Worm (Caenorhabditis elegans) whole organism, L2 larva: ENCODE measurements around the gene Y43D4A.2.
"Not testable (repeated sequence)": the region's sequence is repeated elsewhere in the genome, so short reads cannot be mapped to it uniquely, and the experiment has no call there.

ENCODE experiments used
- F13H6.1 ChIP-seq: sonication (generic microtip); optimal IDR thresholded peaks from 2 replicates; lab custom pipeline; 2016; ENCODE audit warnings: missing genetic modification characterization, missing compliant biosample characterization
- R02D3.7 ChIP-seq: fragments of 150-350 bp; optimal IDR thresholded peaks from 2 replicates; lab custom pipeline; 2014; ENCODE audit warnings: missing biosample characterization, missing genetic modification characterization
- ZK546.5 ChIP-seq: sonication (generic microtip); optimal IDR thresholded peaks from 2 replicates; lab custom pipeline; 2017; ENCODE audit warnings: missing biosample characterization, missing genetic modification characterization
- alr-1 ChIP-seq: fragments of 150-350 bp; optimal IDR thresholded peaks from 2 replicates; lab custom pipeline; 2014; ENCODE audit warnings: missing biosample characterization, missing genetic modification characterization
- ama-1 ChIP-seq: fragments of 150-350 bp; optimal IDR thresholded peaks from 2 replicates; lab custom pipeline; 2018; ENCODE audit warnings: inconsistent platforms
- blmp-1 ChIP-seq: sonication (generic microtip); optimal IDR thresholded peaks from 2 replicates; lab custom pipeline; 2017; ENCODE audit warnings: missing genetic modification characterization, mild to moderate bottlenecking, missing compliant biosample characterization, antibody characterized with exemption, moderate library complexity; ENCODE audit not compliant: insufficient read depth
- ceh-16 ChIP-seq: fragments of 150-350 bp; optimal IDR thresholded peaks from 2 replicates; lab custom pipeline; 2014; ENCODE audit warnings: missing biosample characterization, missing genetic modification characterization
- crh-2 ChIP-seq: sonication (generic microtip); optimal IDR thresholded peaks from 2 replicates; lab custom pipeline; 2017; ENCODE audit warnings: missing biosample characterization, missing genetic modification characterization
- dmd-4 ChIP-seq: sonication (generic microtip); optimal IDR thresholded peaks from 2 replicates; lab custom pipeline; 2017; ENCODE audit warnings: missing biosample characterization, missing genetic modification characterization
- elt-1 ChIP-seq: fragments of 150-350 bp; optimal IDR thresholded peaks from 2 replicates; lab custom pipeline; 2014; ENCODE audit warnings: missing biosample characterization, missing genetic modification characterization
- lin-13 ChIP-seq: fragments of 150-350 bp; optimal IDR thresholded peaks from 2 replicates; lab custom pipeline; 2014; ENCODE audit warnings: missing biosample characterization, missing genetic modification reagents, missing genetic modification characterization
- nhr-10 ChIP-seq: sonication (generic microtip); optimal IDR thresholded peaks from 2 replicates; lab custom pipeline; 2017; ENCODE audit warnings: missing biosample characterization, missing genetic modification characterization
- nhr-11 ChIP-seq: fragments of 150-350 bp; optimal IDR thresholded peaks from 2 replicates; lab custom pipeline; 2014; ENCODE audit warnings: missing biosample characterization, missing genetic modification characterization
- nhr-12 ChIP-seq: fragments of 150-350 bp; optimal IDR thresholded peaks from 2 replicates; lab custom pipeline; 2014; ENCODE audit warnings: missing biosample characterization, missing genetic modification characterization
- nhr-129 ChIP-seq: fragments of 150-350 bp; optimal IDR thresholded peaks from 2 replicates; lab custom pipeline; 2014; ENCODE audit warnings: missing biosample characterization, missing genetic modification characterization
- nhr-21 ChIP-seq: fragments of 150-350 bp; optimal IDR thresholded peaks from 2 replicates; lab custom pipeline; 2014; ENCODE audit warnings: missing biosample characterization, missing genetic modification characterization
- nhr-237 ChIP-seq: fragments of 150-350 bp; optimal IDR thresholded peaks from 2 replicates; lab custom pipeline; 2014; ENCODE audit warnings: missing biosample characterization, missing genetic modification characterization
- nhr-25 ChIP-seq: fragments of 150-350 bp; sonication (generic microtip); optimal IDR thresholded peaks from 3 replicates; lab custom pipeline; 2014; ENCODE audit warnings: missing biosample characterization, missing genetic modification characterization
- nhr-6 ChIP-seq: fragments of 150-350 bp; optimal IDR thresholded peaks from 2 replicates; lab custom pipeline; 2014; ENCODE audit warnings: missing biosample characterization, missing genetic modification characterization
- peb-1 ChIP-seq: fragments of 150-350 bp; optimal IDR thresholded peaks from 2 replicates; lab custom pipeline; 2014; ENCODE audit warnings: missing biosample characterization, missing genetic modification characterization
- sem-4 ChIP-seq: fragments of 150-350 bp; optimal IDR thresholded peaks from 2 replicates; lab custom pipeline; 2014; ENCODE audit warnings: missing biosample characterization, missing genetic modification reagents, missing genetic modification characterization
- skn-1 ChIP-seq: sonication (generic microtip); optimal IDR thresholded peaks from 2 replicates; lab custom pipeline; 2017; ENCODE audit warnings: missing biosample characterization, missing genetic modification characterization
- sma-3 ChIP-seq: sonication (generic microtip); optimal IDR thresholded peaks from 2 replicates; lab custom pipeline; 2016; ENCODE audit warnings: missing genetic modification reagents, missing genetic modification characterization, missing compliant biosample characterization
- sma-9 ChIP-seq, 2 experiments: fragments of 150-350 bp in 1 of 2; sonication (generic microtip) in 1 of 2; optimal IDR thresholded peaks; 2 replicates each; lab custom pipeline; 2014 to 2016; ENCODE audit warnings: missing genetic modification characterization in 2 of 2, mild to moderate bottlenecking in 1 of 2, missing biosample characterization in 1 of 2, missing compliant biosample characterization in 1 of 2, missing genetic modification reagents in 1 of 2, moderate library complexity in 1 of 2
- unc-55 ChIP-seq: fragments of 150-350 bp; sonication (generic microtip); optimal IDR thresholded peaks from 3 replicates; lab custom pipeline; 2014; ENCODE audit warnings: missing biosample characterization, missing genetic modification reagents, missing genetic modification characterization
- ztf-1 ChIP-seq: fragments of 200-800 bp; sonication (Bioruptor generic); conservative IDR thresholded peaks from 2 replicates; pipeline ENCODE4 v1.3.6; 2022; ENCODE audit warnings: missing genetic modification characterization, missing compliant biosample characterization
- ztf-11 ChIP-seq: sonication (generic microtip); optimal IDR thresholded peaks from 2 replicates; lab custom pipeline; 2017; ENCODE audit warnings: missing biosample characterization, missing genetic modification characterization

The Y43D4A.2 gene

DNA sequence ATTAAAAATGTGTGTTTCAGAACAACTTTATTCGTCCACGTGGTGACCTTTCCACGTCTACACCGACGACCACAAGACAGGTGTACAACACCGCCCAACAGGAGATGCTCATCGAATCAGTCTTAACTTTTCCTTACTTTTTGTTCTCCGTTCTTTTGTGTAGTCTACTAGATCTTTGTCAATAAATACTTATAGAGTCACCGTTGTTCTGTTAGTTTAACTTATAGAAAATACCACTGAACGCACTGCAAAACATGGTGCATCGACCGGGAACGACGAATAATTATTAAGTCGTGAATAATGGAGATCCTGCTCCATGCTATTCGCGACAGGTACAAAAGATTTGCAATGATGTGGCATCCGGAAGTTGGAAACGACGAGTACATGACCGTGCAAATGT, 33.1 kb downstream of the Y43D4A.2 start, which contains the start of gene Y51H4A.23:
Gene Y51H4A.23, plus strand, starts transcription at position 301 of the 400 bp plus-strand sequence.
- not testable (repeated sequence) for TF ChIP-seq dmd-4; elt-1 (tag; lab: Kevin White, UChicago); nhr-12 (tag; lab: Kevin White, UChicago)

DNA sequence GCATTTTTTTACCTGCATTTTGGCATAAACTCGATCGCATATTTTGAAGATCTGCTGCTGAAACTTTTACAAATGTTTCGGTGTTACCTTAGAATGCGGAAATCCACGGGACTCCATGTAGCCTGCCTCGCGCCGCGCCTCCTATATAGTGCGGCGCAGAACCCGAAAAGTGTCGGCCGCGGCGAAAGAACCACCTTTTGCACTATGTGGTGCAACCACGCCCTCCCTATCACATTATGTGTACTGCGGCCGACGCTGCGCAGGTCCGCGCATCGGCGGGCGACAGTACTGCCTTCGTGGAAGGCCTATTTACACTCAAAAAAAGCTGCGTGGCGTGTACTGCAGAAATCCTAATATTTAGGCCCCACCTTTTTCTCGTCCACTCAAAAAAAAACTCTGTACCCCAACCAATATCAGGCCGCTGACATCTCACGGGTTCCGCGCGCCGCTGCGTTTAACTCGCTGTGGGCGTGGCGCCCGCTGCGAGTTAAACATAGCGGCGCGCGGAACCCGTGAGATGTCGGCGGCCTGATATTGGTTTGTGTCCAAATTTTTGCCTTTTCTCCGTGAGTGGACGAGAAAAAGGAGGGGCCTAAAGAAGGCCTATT, 33.6 kb downstream of the Y43D4A.2 start:
- no peak for TF ChIP-seq ztf-1 (GFP tag; lab: Robert Waterston, UW)
- no peak for TF ChIP-seq nhr-6 (tag; lab: Kevin White, UChicago)
- no peak for TF ChIP-seq nhr-237 (tag; lab: Kevin White, UChicago)
- TF ChIP-seq nhr-129 = no peak
- no peak for TF ChIP-seq nhr-11

DNA sequence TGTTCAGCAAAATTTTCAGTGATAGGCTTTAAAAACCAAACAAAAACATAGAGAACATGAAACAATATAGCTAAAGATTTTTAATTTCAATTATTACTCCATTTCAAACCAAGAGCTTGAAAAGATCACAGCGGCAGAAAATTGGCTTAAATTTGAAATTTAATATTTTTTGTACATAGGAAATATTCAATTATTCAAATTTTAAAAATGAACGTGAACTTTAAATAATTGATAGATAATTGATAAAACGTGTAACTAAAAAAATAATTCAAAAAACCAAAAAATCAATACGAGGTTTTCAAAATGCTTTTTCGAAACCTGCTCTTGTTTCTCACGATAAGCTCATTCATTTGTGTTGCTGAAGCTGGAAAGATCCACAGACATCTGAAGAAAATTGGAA, 35.3 kb downstream of the Y43D4A.2 start, which contains the start of gene Y51H4A.22:
Gene Y51H4A.22, plus strand, starts transcription at position 301 of the 400 bp plus-strand sequence.
- no peak for TF ChIP-seq ama-1
- TF ChIP-seq, all 48 proteins: peak for 0

DNA sequence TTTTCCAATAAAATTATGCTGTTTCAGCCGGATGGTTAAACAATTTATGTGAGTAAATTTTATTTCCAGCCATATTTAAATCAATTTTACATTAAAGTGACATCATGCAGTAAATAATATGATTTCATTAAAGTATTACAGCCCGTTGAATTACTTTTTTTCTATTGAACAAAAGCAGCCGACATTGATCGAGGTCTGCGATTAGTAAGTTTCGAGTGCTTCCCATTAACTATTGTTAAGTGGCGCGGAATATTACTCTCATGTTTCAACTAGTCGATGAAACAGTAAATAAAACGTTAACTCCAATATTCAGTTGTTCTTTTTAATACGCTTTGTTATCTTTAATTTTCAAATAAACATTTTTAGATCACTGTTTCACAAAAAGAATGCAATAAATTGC, 37.0 kb downstream of the Y43D4A.2 start:
- TF ChIP-seq crh-2 (tag; lab: Kevin White, UChicago) (no peak), skn-1 (tag; lab: Kevin White, UChicago) (no peak), sma-3 (GFP tag; lab: Kevin White, UChicago) (no peak), lin-13 (GFP tag; lab: Kevin White, UChicago) (no peak), blmp-1 (no peak), F13H6.1 (tag; lab: Kevin White, UChicago) (no peak), peb-1 (no peak)
- TF ChIP-seq, all 48 proteins: peak for 0

DNA sequence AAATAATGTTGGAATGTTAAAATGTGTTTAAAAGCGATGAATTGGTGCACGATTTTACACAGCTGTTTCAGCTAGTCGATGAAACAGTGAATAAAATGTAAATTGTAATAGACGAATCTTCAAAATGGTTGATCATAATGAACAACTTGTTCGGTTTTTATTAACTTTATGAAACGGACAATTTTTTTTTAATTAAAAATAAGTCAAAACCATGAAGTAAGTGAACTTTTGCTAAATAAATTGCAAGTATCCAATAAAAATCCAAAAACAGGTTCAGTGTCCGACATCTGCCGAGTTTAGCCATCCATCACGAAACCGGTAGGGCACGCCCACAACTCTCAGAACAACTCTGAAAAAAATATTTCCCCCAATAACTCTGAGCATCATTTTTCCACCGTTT, 45.4 kb downstream of the Y43D4A.2 start:
- TF ChIP-seq R02D3.7 (tag; lab: Kevin White, UChicago) (no peak), alr-1 (tag; lab: Kevin White, UChicago) (no peak), sma-9 (GFP tag; optimal IDR thresholded peaks at IDR 0.05; lab: Kevin White, UChicago) (no peak), sma-9 (tag; optimal IDR thresholded peaks at IDR 0.05; lab: Kevin White, UChicago) (no peak), nhr-21 (tag; lab: Kevin White, UChicago) (no peak)

DNA sequence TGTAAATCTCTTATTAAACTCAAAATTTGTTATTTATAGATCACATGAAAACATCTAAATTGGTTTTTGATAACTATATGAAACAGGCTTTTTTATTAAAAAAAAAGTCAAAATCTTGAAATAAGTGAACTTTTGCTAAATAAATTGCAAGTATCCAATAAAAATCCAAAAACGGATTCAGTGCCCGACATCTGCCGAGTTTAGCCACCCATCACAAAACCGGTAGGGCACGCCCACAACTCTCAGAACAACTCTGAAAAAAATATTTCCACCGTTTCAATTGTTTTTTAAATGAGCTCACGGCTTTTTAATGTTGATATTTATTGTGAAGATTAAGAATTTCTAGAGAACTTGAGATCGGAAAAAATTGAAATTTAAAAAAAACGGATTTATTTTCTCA, 46.0 kb downstream of the Y43D4A.2 start:
- no peak for TF ChIP-seq nhr-25 (tag; lab: Kevin White, UChicago)
- TF ChIP-seq R02D3.7 (tag; lab: Kevin White, UChicago) = no peak
- TF ChIP-seq nhr-10 (tag; lab: Kevin White, UChicago) = no peak
- TF ChIP-seq ceh-16 (tag; lab: Kevin White, UChicago) = no peak

DNA sequence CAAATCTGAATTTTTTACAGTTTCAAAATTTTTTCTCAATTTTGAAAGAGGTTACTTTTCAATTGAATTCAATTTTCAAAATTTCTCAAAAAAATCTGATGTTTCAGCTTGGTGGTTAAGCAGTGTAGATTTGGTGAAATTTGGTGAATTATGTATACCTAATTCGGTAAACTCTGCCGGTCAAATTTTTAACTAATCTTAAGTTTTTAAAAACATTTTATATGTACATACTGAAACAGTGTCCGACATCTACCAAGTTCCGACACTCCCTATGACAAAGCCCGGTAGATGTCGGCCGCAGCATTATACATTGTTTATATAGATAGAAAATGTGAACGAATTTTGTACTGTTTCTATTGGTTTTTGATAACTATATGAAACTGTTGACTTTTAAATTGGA, 48.7 kb downstream of the Y43D4A.2 start:
- no peak for TF ChIP-seq ceh-16 (tag; lab: Kevin White, UChicago)
- no peak for TF ChIP-seq nhr-237 (tag; lab: Kevin White, UChicago)
- no peak for TF ChIP-seq sem-4 (tag; lab: Kevin White, UChicago)
- no peak for TF ChIP-seq F13H6.1 (tag; lab: Kevin White, UChicago)
- no peak for TF ChIP-seq nhr-12 (tag; lab: Kevin White, UChicago)
- TF ChIP-seq ztf-11 (tag; lab: Kevin White, UChicago) = no peak
- no peak for TF ChIP-seq nhr-10 (tag; lab: Kevin White, UChicago)
- TF ChIP-seq ZK546.5 = no peak
- TF ChIP-seq, all 48 proteins: peak for 0

DNA sequence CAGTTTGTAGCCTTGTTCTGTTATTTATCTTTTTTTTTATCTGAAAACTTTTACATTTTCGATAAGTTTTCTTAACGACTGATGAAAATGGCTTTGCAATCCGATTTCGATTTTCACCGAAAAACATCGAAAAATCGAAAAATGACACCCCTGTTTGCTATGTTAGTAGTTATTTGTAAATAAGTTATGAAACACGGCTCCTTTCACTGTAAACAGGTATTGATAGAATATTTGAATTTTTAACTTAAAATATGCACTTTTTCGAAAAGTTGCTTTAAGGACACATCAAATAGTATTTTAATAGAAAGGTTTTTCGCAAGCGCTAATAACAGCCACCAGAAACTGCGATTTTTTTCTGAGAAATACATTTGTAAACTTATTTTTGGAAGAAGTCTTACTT, 59.2 kb downstream of the Y43D4A.2 start:
- TF ChIP-seq ztf-11 (tag; lab: Kevin White, UChicago) = no peak
- peak; percentile 20 for TF ChIP-seq unc-55 (GFP tag; lab: Kevin White, UChicago)
- TF ChIP-seq, all 48 proteins: peak for 1
